Fruit fly (Drosophila melanogaster) whole organism, embryonic: ENCODE results near the gene Xe7.

ENCODE experiments used
- Atf6 ChIP-seq: fragments of 200-800 bp; sonication (Bioruptor generic); IDR thresholded peaks from 2 replicates; pipeline ENCODE4 v1.3.6; 2022; ENCODE audit warnings: missing biosample characterization, missing genetic modification characterization
- Blimp-1 ChIP-seq: fragments of 200-800 bp; sonication (Bioruptor generic); optimal IDR thresholded peaks from 3 replicates; lab custom pipeline; 2018; ENCODE audit warnings: missing biosample characterization, missing genetic modification characterization, mild to moderate bottlenecking, moderate library complexity, missing genetic modification reagents
- CG10209 ChIP-seq: fragments of 200-800 bp; sonication (Bioruptor generic); optimal IDR thresholded peaks from 3 replicates; lab custom pipeline; 2017; ENCODE audit warnings: missing biosample characterization, mild to moderate bottlenecking, missing genetic modification characterization, missing genetic modification reagents
- CG10654 ChIP-seq: fragments of 200-800 bp; sonication (Bioruptor generic); optimal IDR thresholded peaks from 2 replicates; lab custom pipeline; 2016; ENCODE audit warnings: missing biosample characterization, missing genetic modification characterization
- CG11504 ChIP-seq: fragments of 200-800 bp; sonication (Bioruptor generic); optimal IDR thresholded peaks from 3 replicates; lab custom pipeline; 2019; ENCODE audit warnings: missing biosample characterization, mild to moderate bottlenecking, missing genetic modification characterization, moderate library complexity
- CG12659 ChIP-seq: fragments of 200-800 bp; sonication (Bioruptor generic); optimal IDR thresholded peaks from 3 replicates; lab custom pipeline; 2017; ENCODE audit warnings: mild to moderate bottlenecking, missing biosample characterization, missing genetic modification reagents, missing genetic modification characterization
- CG14860 ChIP-seq: fragments of 200-800 bp; sonication (Bioruptor generic); IDR thresholded peaks from 3 replicates; pipeline ENCODE4 v1.3.6; 2022; ENCODE audit warnings: missing biosample characterization, missing genetic modification characterization; ENCODE audit not compliant: partially characterized antibody
- CG15269 ChIP-seq: fragments of 200-800 bp; sonication (Bioruptor generic); optimal IDR thresholded peaks from 2 replicates; lab custom pipeline; 2018; ENCODE audit warnings: missing biosample characterization, mild to moderate bottlenecking, missing genetic modification characterization, moderate library complexity
- CG1529 ChIP-seq: fragments of 200-800 bp; sonication (Bioruptor generic); optimal IDR thresholded peaks from 3 replicates; lab custom pipeline; 2018; ENCODE audit warnings: missing biosample characterization, missing genetic modification characterization
- CG15479 ChIP-seq: fragments of 200-800 bp; sonication (Bioruptor generic); optimal IDR thresholded peaks from 3 replicates; lab custom pipeline; 2019; ENCODE audit warnings: missing biosample characterization, mild to moderate bottlenecking, missing genetic modification characterization, moderate library complexity
- CG15514 ChIP-seq: fragments of 200-800 bp; sonication (Bioruptor generic); optimal IDR thresholded peaks from 3 replicates; lab custom pipeline; 2017; ENCODE audit warnings: missing biosample characterization, missing genetic modification characterization, mild to moderate bottlenecking, moderate library complexity, missing genetic modification reagents
- CG17802 ChIP-seq: fragments of 200-800 bp; sonication (Bioruptor generic); optimal IDR thresholded peaks from 2 replicates; lab custom pipeline; 2018; ENCODE audit warnings: missing biosample characterization, mild to moderate bottlenecking, missing genetic modification characterization, moderate library complexity
- CG2678 ChIP-seq: fragments of 200-800 bp; sonication (Bioruptor generic); optimal IDR thresholded peaks from 3 replicates; lab custom pipeline; 2019; ENCODE audit warnings: missing biosample characterization, mild to moderate bottlenecking, missing genetic modification characterization, moderate library complexity
- CG34376 ChIP-seq: fragments of 200-800 bp; sonication (Bioruptor generic); optimal IDR thresholded peaks from 2 replicates; lab custom pipeline; 2018; ENCODE audit warnings: missing biosample characterization, mild to moderate bottlenecking, missing genetic modification characterization
- CG3995 ChIP-seq: fragments of 200-800 bp; sonication (Bioruptor generic); optimal IDR thresholded peaks from 3 replicates; lab custom pipeline; 2016; ENCODE audit warnings: missing biosample characterization, missing genetic modification characterization
- CG7839 ChIP-seq: fragments of 200-800 bp; sonication (Bioruptor generic); optimal IDR thresholded peaks from 3 replicates; lab custom pipeline; 2018; ENCODE audit warnings: missing biosample characterization, mild to moderate bottlenecking, missing genetic modification characterization, moderate library complexity
- CTCF ChIP-seq: fragments of 200-800 bp; sonication (Bioruptor generic); optimal IDR thresholded peaks from 2 replicates; lab custom pipeline; 2017; ENCODE audit warnings: missing biosample characterization, mild to moderate bottlenecking, missing genetic modification characterization, moderate library complexity
- Dp ChIP-seq: fragments of 200-800 bp; sonication (Bioruptor generic); optimal IDR thresholded peaks from 2 replicates; lab custom pipeline; 2018; ENCODE audit warnings: missing biosample characterization, mild to moderate bottlenecking, missing genetic modification characterization, moderate library complexity
- Ets97D ChIP-seq: fragments of 200-800 bp; sonication (Bioruptor generic); optimal IDR thresholded peaks from 3 replicates; lab custom pipeline; 2016; ENCODE audit warnings: missing biosample characterization, missing genetic modification characterization
- Gsc ChIP-seq: fragments of 200-800 bp; sonication (Bioruptor generic); IDR thresholded peaks from 2 replicates; pipeline ENCODE4 v1.3.6; 2022; ENCODE audit warnings: missing biosample characterization, missing genetic modification characterization
- H2.0 ChIP-seq: fragments of 200-800 bp; sonication (Bioruptor generic); IDR thresholded peaks from 2 replicates; pipeline ENCODE4 v1.3.6; 2022; ENCODE audit warnings: missing biosample characterization, missing genetic modification characterization
- HHEX ChIP-seq: fragments of 200-800 bp; sonication (Bioruptor generic); optimal IDR thresholded peaks from 3 replicates; lab custom pipeline; 2017; ENCODE audit warnings: missing biosample characterization, mild to moderate bottlenecking, missing genetic modification characterization, missing genetic modification reagents
- NfI ChIP-seq: fragments of 200-800 bp; sonication (Bioruptor generic); optimal IDR thresholded peaks from 3 replicates; lab custom pipeline; 2018; ENCODE audit warnings: missing biosample characterization, mild to moderate bottlenecking, missing genetic modification characterization, moderate library complexity
- Ptx1 ChIP-seq: fragments of 200-800 bp; sonication (Bioruptor generic); IDR thresholded peaks from 2 replicates; pipeline ENCODE4 v1.3.6; 2022; ENCODE audit warnings: missing biosample characterization, missing genetic modification characterization
- Six4 ChIP-seq: fragments of 200-800 bp; sonication (Bioruptor generic); optimal IDR thresholded peaks from 2 replicates; lab custom pipeline; 2016; ENCODE audit warnings: missing biosample characterization, missing genetic modification characterization
- amos ChIP-seq: fragments of 200-800 bp; sonication (Bioruptor generic); IDR thresholded peaks from 2 replicates; pipeline ENCODE4 v1.3.6; 2022; ENCODE audit warnings: missing biosample characterization, missing genetic modification characterization; ENCODE audit not compliant: partially characterized antibody
- bbx ChIP-seq: fragments of 200-800 bp; sonication (Bioruptor generic); IDR thresholded peaks from 2 replicates; pipeline ENCODE4 v1.3.6; 2022; ENCODE audit warnings: missing biosample characterization, missing genetic modification characterization; ENCODE audit not compliant: partially characterized antibody
- crc ChIP-seq: fragments of 200-800 bp; sonication (Bioruptor generic); optimal IDR thresholded peaks from 2 replicates; lab custom pipeline; 2016; ENCODE audit warnings: missing biosample characterization, missing genetic modification characterization
- danr ChIP-seq: fragments of 200-800 bp; sonication (Bioruptor generic); IDR thresholded peaks from 2 replicates; pipeline ENCODE4 v1.3.6; 2022; ENCODE audit warnings: missing biosample characterization, missing genetic modification characterization
- ewg ChIP-seq: fragments of 200-800 bp; sonication (Bioruptor generic); optimal IDR thresholded peaks from 3 replicates; lab custom pipeline; 2017; ENCODE audit warnings: mild to moderate bottlenecking, missing biosample characterization, missing genetic modification reagents, missing genetic modification characterization
- inv ChIP-seq: fragments of 200-800 bp; sonication (Bioruptor generic); IDR thresholded peaks from 2 replicates; pipeline ENCODE4 v1.3.6; 2022; ENCODE audit warnings: missing biosample characterization, missing genetic modification characterization; ENCODE audit not compliant: partially characterized antibody
- jumu ChIP-seq: fragments of 200-800 bp; sonication (Bioruptor generic); optimal IDR thresholded peaks from 3 replicates; lab custom pipeline; 2016; ENCODE audit warnings: missing biosample characterization, missing genetic modification characterization
- lab ChIP-seq: fragments of 200-800 bp; sonication (Bioruptor generic); optimal IDR thresholded peaks from 3 replicates; lab custom pipeline; 2017; ENCODE audit warnings: missing biosample characterization, missing genetic modification characterization, mild to moderate bottlenecking, moderate library complexity, missing genetic modification reagents
- lilli ChIP-seq: fragments of 200-800 bp; sonication (Bioruptor generic); optimal IDR thresholded peaks from 3 replicates; lab custom pipeline; 2016; ENCODE audit warnings: missing biosample characterization, missing genetic modification characterization
- lola ChIP-seq, 3 experiments: fragments of >200 bp in 2 of 3; fragments of 200-800 bp in 1 of 3; sonication (Bioruptor generic) in 1 of 3; optimal IDR thresholded peaks; 2 replicates each; lab custom pipeline; 2017 to 2019; ENCODE audit warnings: missing biosample characterization in 3 of 3, missing genetic modification characterization in 3 of 3, mild to moderate bottlenecking in 1 of 3, moderate library complexity in 1 of 3
- mld ChIP-seq: fragments of 200-800 bp; sonication (Bioruptor generic); IDR thresholded peaks from 3 replicates; pipeline ENCODE4 v1.3.6; 2022; ENCODE audit warnings: missing biosample characterization, missing genetic modification characterization; ENCODE audit not compliant: partially characterized antibody
- nmo ChIP-seq: fragments of 200-800 bp; sonication (Bioruptor generic); optimal IDR thresholded peaks from 2 replicates; lab custom pipeline; 2018; ENCODE audit warnings: missing biosample characterization, mild to moderate bottlenecking, missing genetic modification characterization, moderate library complexity
- pb ChIP-seq: fragments of 200-800 bp; sonication (Bioruptor generic); optimal IDR thresholded peaks from 3 replicates; lab custom pipeline; 2016; ENCODE audit warnings: missing biosample characterization, missing genetic modification characterization
- ro ChIP-seq: fragments of 200-800 bp; sonication (Bioruptor generic); IDR thresholded peaks from 2 replicates; pipeline ENCODE4 v1.3.6; 2022; ENCODE audit warnings: missing biosample characterization, missing genetic modification characterization
- sd ChIP-seq: fragments of 200-800 bp; sonication (Bioruptor generic); optimal IDR thresholded peaks from 3 replicates; lab custom pipeline; 2018; ENCODE audit warnings: missing biosample characterization, mild to moderate bottlenecking, missing genetic modification characterization, moderate library complexity
- sisA ChIP-seq: fragments of 200-800 bp; sonication (Bioruptor generic); IDR thresholded peaks from 2 replicates; pipeline ENCODE4 v1.3.6; 2022; ENCODE audit warnings: missing biosample characterization, missing genetic modification characterization
- slou ChIP-seq: fragments of 200-800 bp; sonication (Bioruptor generic); optimal IDR thresholded peaks from 3 replicates; lab custom pipeline; 2016; ENCODE audit warnings: missing biosample characterization, missing genetic modification characterization
- tll ChIP-seq, 2 experiments: fragments of 200-800 bp in 1 of 2; fragments of >200 bp in 1 of 2; sonication (Bioruptor generic) in 1 of 2; optimal IDR thresholded peaks; 2 replicates each; lab custom pipeline; 2017 to 2019; ENCODE audit warnings: missing biosample characterization in 2 of 2, missing genetic modification characterization in 2 of 2, mild to moderate bottlenecking in 1 of 2, moderate library complexity in 1 of 2
- vnd ChIP-seq: fragments of 200-800 bp; sonication (Bioruptor generic); IDR thresholded peaks from 3 replicates; pipeline ENCODE4 v1.3.6; 2022; ENCODE audit warnings: missing biosample characterization, missing genetic modification characterization; ENCODE audit not compliant: partially characterized antibody
- wek ChIP-seq: fragments of 200-800 bp; sonication (Bioruptor generic); optimal IDR thresholded peaks from 3 replicates; lab custom pipeline; 2018; ENCODE audit warnings: missing biosample characterization, mild to moderate bottlenecking, missing genetic modification characterization, moderate library complexity
- zen2 ChIP-seq: fragments of 200-800 bp; sonication (Bioruptor generic); IDR thresholded peaks from 3 replicates; pipeline ENCODE4 v1.3.6; 2022; ENCODE audit warnings: missing biosample characterization, missing genetic modification characterization; ENCODE audit not compliant: partially characterized antibody
- zfh2 ChIP-seq: fragments of 200-800 bp; sonication (Bioruptor generic); optimal IDR thresholded peaks from 2 replicates; lab custom pipeline; 2016; ENCODE audit warnings: missing biosample characterization, missing genetic modification characterization

The Xe7 gene

dm6 chr3R:5648569-5649476 is 20.3 kb downstream of the Xe7 start, which contains the start of the genes MTA1-like and Sec23 (continued):
- TF ChIP-seq bbx: peak; percentile 90
- peak; percentile 41 for TF ChIP-seq ewg (GFP tag; lab: Kevin White, UChicago)
- TF ChIP-seq nmo (GFP tag; lab: Kevin White, UChicago): peak; percentile 79
- peak; percentile 14 for TF ChIP-seq CG1529 (GFP tag; lab: Kevin White, UChicago)
- TF ChIP-seq CG15269: peak; percentile 43
- peak; percentile 36 for TF ChIP-seq lab (GFP tag; lab: Kevin White, UChicago)
- TF ChIP-seq crc: no peak
- peak; percentile 46 for TF ChIP-seq CG34376 (GFP tag; lab: Kevin White, UChicago)
- no peak for TF ChIP-seq jumu (GFP tag; lab: Kevin White, UChicago)
- no peak for TF ChIP-seq CG3995 (GFP tag; lab: Kevin White, UChicago)
- peak; percentile 85; the same call in 2 of the 3 replicates for TF ChIP-seq zen2 (GFP tag; lab: Robert Waterston, UW)
- peak; percentile 27 for TF ChIP-seq CG17802 (tag; lab: Kevin White, UChicago)
- peak; percentile 55 for TF ChIP-seq sisA
- TF ChIP-seq lola (GFP tag; optimal IDR thresholded peaks at IDR 0.05; lab: Kevin White, UChicago): peak in 1 of 3 experiments; percentile 61
- peak; percentile 36 for TF ChIP-seq CG15514 (GFP tag; lab: Kevin White, UChicago)
- peak; percentile 35 for TF ChIP-seq CTCF (GFP tag; lab: Kevin White, UChicago)
- peak; percentile 44 for TF ChIP-seq CG10654 (GFP tag; lab: Kevin White, UChicago)
- peak; percentile 65 for TF ChIP-seq CG2678
- TF ChIP-seq H2.0 (GFP tag; lab: Robert Waterston, UW): no peak
- peak; percentile 95 for TF ChIP-seq vnd
- TF ChIP-seq CG14860 (GFP tag; lab: Robert Waterston, UW): peak; percentile 95
- TF ChIP-seq ro (GFP tag; lab: Robert Waterston, UW): no peak
- TF ChIP-seq Ptx1: peak; percentile 32; the same call in 1 of the 2 replicates
- peak; percentile 96 for TF ChIP-seq inv (GFP tag; lab: Robert Waterston, UW)
- TF ChIP-seq pb: no peak
- peak; percentile 5 for TF ChIP-seq Dp
- peak; percentile 68 for TF ChIP-seq CG7839 (tag; lab: Kevin White, UChicago)
- TF ChIP-seq amos: peak; percentile 92
- peak; percentile 87 for TF ChIP-seq CG12659 (GFP tag; lab: Kevin White, UChicago)
- TF ChIP-seq Atf6 (GFP tag; lab: Robert Waterston, UW): no peak
- TF ChIP-seq zfh2 (GFP tag; lab: Kevin White, UChicago): peak; percentile 54
- TF ChIP-seq sd (tag; lab: Kevin White, UChicago): peak; percentile 42
- peak; percentile 64 for TF ChIP-seq Ets97D
- peak; percentile 33 for TF ChIP-seq NfI (GFP tag; lab: Kevin White, UChicago)
- no peak for TF ChIP-seq Six4
- TF ChIP-seq slou (GFP tag; lab: Kevin White, UChicago): peak; percentile 43
- no peak for TF ChIP-seq wek (GFP tag; lab: Kevin White, UChicago)
- peak; percentile 65 for TF ChIP-seq lilli (GFP tag; lab: Kevin White, UChicago)
- TF ChIP-seq Blimp-1 (GFP tag; lab: Kevin White, UChicago): no peak
- TF ChIP-seq mld: peak; percentile 91
- TF ChIP-seq CG11504: no peak
- TF ChIP-seq tll (GFP tag; optimal IDR thresholded peaks at IDR 0.05; lab: Kevin White, UChicago): no peak
- TF ChIP-seq danr: no peak; the same call in 1 of the 2 replicates
- TF ChIP-seq Gsc: no peak
- no peak for TF ChIP-seq HHEX (GFP tag; lab: Kevin White, UChicago)
- no peak for TF ChIP-seq CG15479 (GFP tag; lab: Kevin White, UChicago)
- peak; percentile 41 for TF ChIP-seq CG10209 (GFP tag; lab: Kevin White, UChicago)
